Worm (Caenorhabditis elegans) whole organism, young adult: Measurements from ENCODE around the gene F27B10.1.

Experiments
- K11D2.4 ChIP-seq: fragments of 200-800 bp; sonication (Bioruptor generic); IDR thresholded peaks from 2 replicates; pipeline ENCODE4 v1.3.6; 2022; ENCODE audit warnings: missing genetic modification reagents, missing genetic modification characterization, missing compliant biosample characterization
- ZK185.1 ChIP-seq: sonication (generic microtip); optimal IDR thresholded peaks from 2 replicates; lab custom pipeline; 2016; ENCODE audit warnings: mild to moderate bottlenecking, missing genetic modification characterization, missing compliant biosample characterization; ENCODE audit not compliant: poor library complexity, severe bottlenecking
- attf-5 ChIP-seq: fragments of 200-800 bp; sonication (Bioruptor generic); optimal IDR thresholded peaks from 2 replicates; lab custom pipeline; 2018; ENCODE audit warnings: mild to moderate bottlenecking, missing genetic modification characterization, missing compliant biosample characterization
- unc-62 ChIP-seq: fragments of 150-350 bp; optimal IDR thresholded peaks from 2 replicates; lab custom pipeline; 2014; ENCODE audit warnings: missing biosample characterization, missing genetic modification reagents, missing genetic modification characterization

ce11 chrV:7106499-7107152 is 34.2 kb downstream of the F27B10.1 start:
- TF ChIP-seq unc-62 (GFP tag; lab: Kevin White, UChicago) (no peak), ZK185.1 (tag; lab: Kevin White, UChicago) (no peak), K11D2.4 (GFP tag; lab: Robert Waterston, UW) (no peak), attf-5 (GFP tag; lab: Kevin White, UChicago) (no peak)
